Fruit fly (Drosophila melanogaster): ENCODE data around the gene CG16736.

CG16736 gene

DNA sequence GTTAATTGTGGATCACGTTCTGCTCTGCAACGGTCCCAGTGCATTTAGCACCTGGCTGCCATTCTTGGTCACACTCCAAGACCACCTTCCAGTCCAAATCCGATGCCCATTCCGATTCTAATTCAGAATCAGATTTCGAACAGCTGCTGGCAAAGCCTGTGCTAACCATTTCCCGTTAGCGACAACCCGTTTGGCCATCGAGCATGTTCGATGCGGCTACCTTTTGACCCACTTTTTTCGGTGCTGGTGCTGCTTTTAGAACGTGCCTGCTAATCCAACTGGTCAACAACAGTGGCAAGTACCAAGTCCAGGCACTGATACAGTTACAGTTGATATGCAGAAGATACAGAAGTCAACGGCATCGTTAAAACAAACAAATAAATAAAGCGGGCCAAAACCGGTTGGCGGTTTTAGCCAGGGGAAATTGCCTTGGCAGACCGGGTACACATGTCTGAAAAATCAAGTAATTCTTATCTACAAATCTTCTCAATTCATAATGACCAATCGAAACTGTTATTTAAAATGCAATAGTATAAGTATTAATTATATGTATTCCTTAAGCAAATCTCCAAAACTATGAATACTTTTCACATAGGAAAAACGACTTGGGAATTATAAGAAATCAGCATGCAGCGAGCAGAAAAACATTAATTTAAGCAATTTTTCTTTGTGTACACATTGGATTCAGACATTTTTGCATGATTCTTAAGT is 8.3 kb downstream of the CG16736 start:
- TF ChIP-seq Hr96 (GFP tag; optimal IDR thresholded peaks at IDR 0.05), result no peak

DNA sequence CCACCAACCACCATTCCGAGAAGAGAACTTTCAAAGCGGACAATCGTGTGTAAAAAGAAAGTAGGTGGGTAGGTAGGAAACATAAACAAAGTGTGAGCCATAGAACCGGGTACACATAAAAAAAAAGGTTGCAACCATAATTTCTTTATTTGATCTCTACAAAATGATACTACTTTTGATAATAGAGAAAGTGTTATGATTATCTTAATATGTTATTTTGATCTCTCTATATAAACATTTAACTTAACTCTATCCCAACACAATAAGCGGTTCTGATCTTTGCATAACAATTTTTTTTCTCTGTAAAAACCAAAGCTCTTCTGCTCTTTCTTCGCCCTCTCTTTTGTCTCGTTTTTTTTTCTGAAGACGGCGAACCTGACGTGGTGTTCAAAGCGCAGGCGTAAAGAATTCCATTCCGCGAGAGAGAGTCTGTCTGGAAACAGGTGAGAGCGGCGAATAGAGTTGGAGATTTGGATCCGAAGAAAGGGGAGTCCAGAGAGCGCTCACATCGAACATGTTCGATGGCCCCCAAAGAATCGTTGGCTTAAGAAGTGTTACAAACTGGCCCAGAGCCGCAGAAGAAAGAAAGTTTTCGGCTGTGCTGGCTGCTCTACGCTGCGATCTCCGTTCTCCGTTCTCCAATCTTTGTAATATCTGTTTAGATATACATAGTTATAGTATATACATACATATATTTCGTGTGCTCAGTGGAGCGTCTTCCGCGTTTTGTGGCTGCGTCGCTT is 10.5 kb downstream of the CG16736 start:
- TF ChIP-seq CG14711 (tag; optimal IDR thresholded peaks at IDR 0.05) (peak; percentile 24), CG12768 (GFP tag; optimal IDR thresholded peaks at IDR 0.05) (no peak), CG1620 (GFP tag; optimal IDR thresholded peaks at IDR 0.05) (no peak), Crg-1 (GFP tag; optimal IDR thresholded peaks at IDR 0.05) (no peak), Hr96 (GFP tag; optimal IDR thresholded peaks at IDR 0.05) (no peak), CG11617 (GFP tag; optimal IDR thresholded peaks at IDR 0.05) (no peak), Clk (GFP tag; optimal IDR thresholded peaks at IDR 0.05) (no peak), CG33017 (tag; optimal IDR thresholded peaks at IDR 0.05) (no peak), kay (GFP tag; ENCODE audit: borderline replicate concordance) (no peak), CG7101 (tag; optimal IDR thresholded peaks at IDR 0.05) (peak; percentile 34), pad (GFP tag; optimal IDR thresholded peaks at IDR 0.05) (no peak), toe (GFP tag; optimal IDR thresholded peaks at IDR 0.05) (no peak), bab1 (GFP tag; optimal IDR thresholded peaks at IDR 0.05) (peak; percentile 89), CG7045 (GFP tag; optimal IDR thresholded peaks at IDR 0.05) (no peak), ovo (GFP tag; optimal IDR thresholded peaks at IDR 0.05) (no peak)

dm6 chr3R:9246366-9246765 is 11.2 kb downstream of the CG16736 start, which contains the start of gene CG8420:
TSS of gene CG8420 (plus strand) at chr3R:9246649.
- TF ChIP-seq tj (GFP tag; optimal IDR thresholded peaks at IDR 0.05), result no peak
- no peak for TF ChIP-seq CG7101 (tag; optimal IDR thresholded peaks at IDR 0.05)
- no peak for TF ChIP-seq kay (GFP tag; ENCODE audit: borderline replicate concordance)
- TF ChIP-seq toe (GFP tag; optimal IDR thresholded peaks at IDR 0.05), result no peak

DNA sequence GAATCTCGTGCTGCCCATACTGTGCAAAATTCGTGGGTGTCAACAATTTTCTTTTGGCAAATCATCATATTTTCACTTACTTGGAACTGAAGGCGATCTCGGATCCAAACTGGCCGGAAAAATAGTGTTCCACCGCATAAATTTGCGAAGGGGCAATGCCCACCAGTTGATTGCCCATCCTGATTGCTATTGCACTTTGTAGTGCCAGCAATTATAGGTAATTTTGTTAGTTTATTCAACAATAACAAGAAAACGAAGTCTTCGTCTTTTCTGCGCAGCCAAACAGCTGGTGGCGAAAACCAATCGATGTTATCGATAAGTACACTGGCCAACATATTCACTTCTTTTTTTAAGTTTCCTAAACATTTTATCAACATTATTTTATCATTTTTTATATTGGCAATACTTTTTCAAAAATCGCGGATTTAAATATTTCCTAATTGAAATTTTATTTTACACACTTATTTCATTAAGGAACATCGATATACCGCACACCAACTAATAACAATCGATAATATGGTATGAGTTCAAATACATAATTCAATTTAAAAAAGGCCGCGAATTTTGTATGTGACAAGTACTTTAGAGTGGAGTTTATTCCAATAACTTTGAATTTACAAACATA is 11.8 kb downstream of the CG16736 start, which contains the start of gene Vps15:
TSS of gene Vps15 (minus strand) at position 294 of the 625 bp plus-strand sequence.
- TF ChIP-seq cic (GFP tag; optimal IDR thresholded peaks at IDR 0.05) (no peak), ovo (GFP tag; optimal IDR thresholded peaks at IDR 0.05) (no peak), Crg-1 (GFP tag; optimal IDR thresholded peaks at IDR 0.05) (peak; percentile 16), Clk (GFP tag; optimal IDR thresholded peaks at IDR 0.05) (no peak), pad (GFP tag; optimal IDR thresholded peaks at IDR 0.05) (peak; percentile 35), CG7101 (tag; optimal IDR thresholded peaks at IDR 0.05) (peak; percentile 84), tj (GFP tag; optimal IDR thresholded peaks at IDR 0.05) (peak; percentile 86), CG1620 (GFP tag; optimal IDR thresholded peaks at IDR 0.05) (peak; percentile 36), cnc (optimal IDR thresholded peaks at IDR 0.05) (no peak), CG7045 (GFP tag; optimal IDR thresholded peaks at IDR 0.05) (peak; percentile 72), CG33017 (tag; optimal IDR thresholded peaks at IDR 0.05) (peak; percentile 81), kay (GFP tag; ENCODE audit: borderline replicate concordance) (peak; percentile 80), toe (GFP tag; optimal IDR thresholded peaks at IDR 0.05) (peak; percentile 48), Mnt (GFP tag; optimal IDR thresholded peaks at IDR 0.05) (peak; percentile 27), bab1 (GFP tag; optimal IDR thresholded peaks at IDR 0.05) (peak; percentile 92), Hr96 (GFP tag; optimal IDR thresholded peaks at IDR 0.05) (no peak), CG11617 (GFP tag; optimal IDR thresholded peaks at IDR 0.05) (peak; percentile 61), CG5204 (GFP tag; optimal IDR thresholded peaks at IDR 0.05) (no peak), CG12768 (GFP tag; optimal IDR thresholded peaks at IDR 0.05) (peak; percentile 45), CG14711 (tag; optimal IDR thresholded peaks at IDR 0.05) (peak; percentile 80)

dm6 chr3R:9240554-9240953 is 17.0 kb downstream of the CG16736 start, which contains the start of gene D1:
TSS of gene D1 (minus strand) at chr3R:9240654.
- TF ChIP-seq ovo (GFP tag; optimal IDR thresholded peaks at IDR 0.05) (no peak), Mnt (GFP tag; optimal IDR thresholded peaks at IDR 0.05) (no peak), cic (GFP tag; optimal IDR thresholded peaks at IDR 0.05) (no peak)

DNA sequence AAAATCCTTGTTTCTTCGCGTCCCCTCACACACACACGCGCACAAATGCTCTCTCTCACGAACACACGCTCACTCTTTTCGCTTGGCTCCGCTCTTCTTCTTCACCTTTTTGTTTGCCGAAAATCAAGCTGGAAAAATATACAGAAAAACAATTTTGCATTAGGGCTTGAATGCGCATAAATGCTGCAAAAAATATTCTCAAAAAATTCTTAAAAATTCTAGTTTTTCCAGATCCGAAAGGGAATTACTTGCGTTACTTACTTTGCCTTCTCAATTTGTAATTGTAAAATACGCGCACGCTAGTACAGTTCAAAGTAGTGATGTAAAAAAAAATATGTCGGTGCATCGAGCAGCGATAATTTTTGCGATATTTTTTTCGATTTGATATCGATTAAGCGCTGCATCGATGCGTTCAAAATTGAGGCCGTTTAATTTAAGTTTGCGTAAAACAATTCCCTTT is 17.5 kb downstream of the CG16736 start:
- TF ChIP-seq CG14711 (tag; optimal IDR thresholded peaks at IDR 0.05), result peak; percentile 26
- TF ChIP-seq pad (GFP tag; optimal IDR thresholded peaks at IDR 0.05), result no peak
- peak; percentile 20 for TF ChIP-seq Crg-1 (GFP tag; optimal IDR thresholded peaks at IDR 0.05)
- TF ChIP-seq CG7045 (GFP tag; optimal IDR thresholded peaks at IDR 0.05), result no peak
- no peak for TF ChIP-seq kay (GFP tag; ENCODE audit: borderline replicate concordance)
- peak; percentile 70 for TF ChIP-seq bab1 (GFP tag; optimal IDR thresholded peaks at IDR 0.05)
- peak; percentile 23 for TF ChIP-seq cic (GFP tag; optimal IDR thresholded peaks at IDR 0.05)
- no peak for TF ChIP-seq Hr96 (GFP tag; optimal IDR thresholded peaks at IDR 0.05)
- no peak for TF ChIP-seq ovo (GFP tag; optimal IDR thresholded peaks at IDR 0.05)
- TF ChIP-seq Clk (GFP tag; optimal IDR thresholded peaks at IDR 0.05), result no peak
- TF ChIP-seq CG5204 (GFP tag; optimal IDR thresholded peaks at IDR 0.05), result no peak
- TF ChIP-seq Mnt (GFP tag; optimal IDR thresholded peaks at IDR 0.05), result peak; percentile 53
- no peak for TF ChIP-seq CG1620 (GFP tag; optimal IDR thresholded peaks at IDR 0.05)
- no peak for TF ChIP-seq tj (GFP tag; optimal IDR thresholded peaks at IDR 0.05)
- peak; percentile 18 for TF ChIP-seq CG12768 (GFP tag; optimal IDR thresholded peaks at IDR 0.05)
- peak; percentile 23 for TF ChIP-seq CG11617 (GFP tag; optimal IDR thresholded peaks at IDR 0.05)
